Worm (Caenorhabditis elegans): Measurements from ENCODE around the gene algn-3.

ce11 chrII:14098348-14098747 lies 34.3 kb downstream of the algn-3 start:
- TF ChIP-seq unc-3 (GFP tag; conservative IDR thresholded peaks at IDR 0.05) (no peak), unc-3 (tag; optimal IDR thresholded peaks at IDR 0.05) (no peak), sox-4 (tag; optimal IDR thresholded peaks at IDR 0.05) (no peak), pag-3 (tag; optimal IDR thresholded peaks at IDR 0.05; ENCODE audit: borderline replicate concordance) (no peak)

All from whole organism, late embryonic.